Fruit fly (Drosophila melanogaster) whole organism, embryonic: ENCODE results near the gene CG7806.
A peak's percentile ranks its signal among the peaks of the same experiment; 100 is the strongest.

Source experiments
- Abd-B ChIP-seq: fragments of 200-800 bp; sonication (Bioruptor generic); optimal IDR thresholded peaks from 2 replicates; lab custom pipeline; 2018; ENCODE audit warnings: missing biosample characterization, mild to moderate bottlenecking, missing genetic modification characterization, moderate library complexity
- Aef1 ChIP-seq: fragments of 200-800 bp; sonication (Bioruptor generic); IDR thresholded peaks from 3 replicates; pipeline ENCODE4 v1.3.6; 2022; ENCODE audit warnings: missing biosample characterization, missing genetic modification characterization
- Awh ChIP-seq: fragments of 200-800 bp; sonication (Bioruptor generic); IDR thresholded peaks from 2 replicates; pipeline ENCODE4, ENCODE4 v1.3.6; 2022; ENCODE audit warnings: missing biosample characterization, missing genetic modification characterization
- BEAF-32 ChIP-seq: fragments of 200-800 bp; sonication (Bioruptor generic); optimal IDR thresholded peaks from 3 replicates; lab custom pipeline; 2017; ENCODE audit warnings: missing biosample characterization, missing genetic modification characterization, mild to moderate bottlenecking, moderate library complexity, missing genetic modification reagents
- CG11093 ChIP-seq: fragments of 200-800 bp; sonication (Bioruptor generic); IDR thresholded peaks from 3 replicates; pipeline ENCODE4 v1.3.6; 2022; ENCODE audit warnings: missing biosample characterization, missing genetic modification characterization
- CG11504 ChIP-seq: fragments of 200-800 bp; sonication (Bioruptor generic); optimal IDR thresholded peaks from 3 replicates; lab custom pipeline; 2019; ENCODE audit warnings: missing biosample characterization, mild to moderate bottlenecking, missing genetic modification characterization, moderate library complexity
- CG1233 ChIP-seq: fragments of 200-800 bp; sonication (Bioruptor generic); optimal IDR thresholded peaks from 4 replicates; lab custom pipeline; 2018; ENCODE audit warnings: missing biosample characterization, mild to moderate bottlenecking, missing genetic modification characterization
- CG13775 ChIP-seq: fragments of 200-800 bp; sonication (Bioruptor generic); optimal IDR thresholded peaks from 3 replicates; lab custom pipeline; 2017; ENCODE audit warnings: missing biosample characterization, mild to moderate bottlenecking, missing genetic modification characterization
- CG14441 ChIP-seq: fragments of 200-800 bp; sonication (Bioruptor generic); IDR thresholded peaks from 2 replicates; pipeline ENCODE4 v1.3.6; 2022; ENCODE audit warnings: missing biosample characterization, missing genetic modification characterization
- CG31388 ChIP-seq: fragments of 200-800 bp; sonication (Bioruptor generic); optimal IDR thresholded peaks from 2 replicates; lab custom pipeline; 2016; ENCODE audit warnings: missing biosample characterization, missing genetic modification characterization
- CG4282 ChIP-seq: fragments of 200-800 bp; sonication (Bioruptor generic); optimal IDR thresholded peaks from 2 replicates; lab custom pipeline; 2016; ENCODE audit warnings: missing biosample characterization, missing genetic modification characterization
- CG4730 ChIP-seq: fragments of 200-800 bp; sonication (Bioruptor generic); IDR thresholded peaks from 2 replicates; pipeline ENCODE4 v1.3.6; 2022; ENCODE audit warnings: missing biosample characterization, missing genetic modification characterization
- CG6272 ChIP-seq: fragments of 200-800 bp; sonication (Bioruptor generic); IDR thresholded peaks from 2 replicates; pipeline ENCODE4 v1.3.6; 2022; ENCODE audit warnings: missing biosample characterization, missing genetic modification characterization
- CG7928 ChIP-seq: fragments of 200-800 bp; sonication (Bioruptor generic); optimal IDR thresholded peaks from 2 replicates; lab custom pipeline; 2017; ENCODE audit warnings: missing biosample characterization, mild to moderate bottlenecking, missing genetic modification characterization
- CG7963 ChIP-seq: fragments of 200-800 bp; sonication (Bioruptor generic); IDR thresholded peaks from 3 replicates; pipeline ENCODE4 v1.3.6; 2022; ENCODE audit warnings: missing biosample characterization, missing genetic modification characterization; ENCODE audit not compliant: partially characterized antibody
- CG8765 ChIP-seq: fragments of 200-800 bp; sonication (Bioruptor generic); IDR thresholded peaks from 2 replicates; pipeline ENCODE4 v1.3.6; 2022; ENCODE audit warnings: missing biosample characterization, missing genetic modification characterization
- Dbx ChIP-seq: fragments of 200-800 bp; sonication (Bioruptor generic); IDR thresholded peaks from 3 replicates; pipeline ENCODE4 v1.3.6; 2022; ENCODE audit warnings: missing biosample characterization, missing genetic modification characterization
- E2f1 ChIP-seq: fragments of 200-800 bp; sonication (Bioruptor generic); IDR thresholded peaks from 2 replicates; pipeline ENCODE4 v1.3.6; 2022; ENCODE audit warnings: missing biosample characterization, missing genetic modification characterization
- H2.0 ChIP-seq: fragments of 200-800 bp; sonication (Bioruptor generic); IDR thresholded peaks from 2 replicates; pipeline ENCODE4 v1.3.6; 2022; ENCODE audit warnings: missing biosample characterization, missing genetic modification characterization
- HmgZ ChIP-seq: fragments of 200-800 bp; sonication (Bioruptor generic); optimal IDR thresholded peaks from 2 replicates; lab custom pipeline; 2018; ENCODE audit warnings: missing biosample characterization, mild to moderate bottlenecking, missing genetic modification characterization
- Hsf ChIP-seq: fragments of 200-800 bp; sonication (Bioruptor generic); optimal IDR thresholded peaks from 3 replicates; lab custom pipeline; 2016; ENCODE audit warnings: missing biosample characterization, missing genetic modification characterization
- MESR4 ChIP-seq: fragments of 200-800 bp; sonication (Bioruptor generic); optimal IDR thresholded peaks from 2 replicates; lab custom pipeline; 2018; ENCODE audit warnings: missing biosample characterization, mild to moderate bottlenecking, missing genetic modification characterization, moderate library complexity
- NFAT ChIP-seq: fragments of 200-800 bp; sonication (Bioruptor generic); IDR thresholded peaks from 2 replicates; pipeline ENCODE4 v1.3.6; 2022; ENCODE audit warnings: missing biosample characterization, missing genetic modification characterization
- Rx ChIP-seq: fragments of 200-800 bp; sonication (Bioruptor generic); IDR thresholded peaks from 2 replicates; pipeline ENCODE4 v1.3.6; 2022; ENCODE audit warnings: missing biosample characterization, missing genetic modification characterization
- Tbp ChIP-seq: fragments of >200 bp; optimal IDR thresholded peaks from 2 replicates; lab custom pipeline; 2018; ENCODE audit warnings: missing biosample characterization, missing genetic modification characterization
- ara ChIP-seq: fragments of 200-800 bp; sonication (Bioruptor generic); IDR thresholded peaks from 2 replicates; pipeline ENCODE4 v1.3.6; 2022; ENCODE audit warnings: missing biosample characterization, missing genetic modification characterization
- btn ChIP-seq: fragments of 200-800 bp; sonication (Bioruptor generic); optimal IDR thresholded peaks from 2 replicates; lab custom pipeline; 2016; ENCODE audit warnings: missing biosample characterization, missing genetic modification characterization
- chn ChIP-seq: fragments of 200-800 bp; sonication (Bioruptor generic); optimal IDR thresholded peaks from 2 replicates; lab custom pipeline; 2016; ENCODE audit warnings: missing biosample characterization, missing genetic modification characterization
- crp ChIP-seq, 2 experiments: fragments of 200-800 bp; sonication (Bioruptor generic); optimal IDR thresholded peaks; 2 replicates in 1 of 2; 3 replicates in 1 of 2; lab custom pipeline; 2017; ENCODE audit warnings: missing biosample characterization in 2 of 2, missing genetic modification characterization in 2 of 2, mild to moderate bottlenecking in 1 of 2, moderate library complexity in 1 of 2
- dati ChIP-seq: fragments of 200-800 bp; sonication (Bioruptor generic); IDR thresholded peaks from 2 replicates; pipeline ENCODE4 v1.3.6; 2022; ENCODE audit warnings: missing biosample characterization, missing genetic modification characterization
- dmrt99B ChIP-seq: fragments of 200-800 bp; sonication (Bioruptor generic); optimal IDR thresholded peaks from 2 replicates; lab custom pipeline; 2018; ENCODE audit warnings: missing biosample characterization, mild to moderate bottlenecking, missing genetic modification characterization, moderate library complexity
- gcm ChIP-seq: fragments of 200-800 bp; sonication (Bioruptor generic); optimal IDR thresholded peaks from 2 replicates; lab custom pipeline; 2019; ENCODE audit warnings: missing biosample characterization, mild to moderate bottlenecking, missing genetic modification characterization, moderate library complexity
- gfzf ChIP-seq: fragments of 200-800 bp; sonication (Bioruptor generic); optimal IDR thresholded peaks from 2 replicates; lab custom pipeline; 2016; ENCODE audit warnings: missing biosample characterization, mild to moderate bottlenecking, missing genetic modification characterization, moderate library complexity
- inv ChIP-seq: fragments of 200-800 bp; sonication (Bioruptor generic); IDR thresholded peaks from 2 replicates; pipeline ENCODE4 v1.3.6; 2022; ENCODE audit warnings: missing biosample characterization, missing genetic modification characterization; ENCODE audit not compliant: partially characterized antibody
- lov ChIP-seq, 2 experiments: fragments of 200-800 bp in 1 of 2; fragments of >200 bp in 1 of 2; sonication (Bioruptor generic) in 1 of 2; IDR thresholded peaks in 1 of 2; optimal IDR thresholded peaks in 1 of 2; 2 replicates in 1 of 2; 3 replicates in 1 of 2; pipeline versions ENCODE4 v1.3.6 to Lab custom; 2017 to 2022; ENCODE audit warnings: missing biosample characterization in 1 of 2, missing genetic modification characterization in 1 of 2
- nerfin-1 ChIP-seq: fragments of 200-800 bp; sonication (Bioruptor generic); optimal IDR thresholded peaks from 3 replicates; lab custom pipeline; 2019; ENCODE audit warnings: missing biosample characterization, mild to moderate bottlenecking, missing genetic modification characterization, moderate library complexity
- pan ChIP-seq, 4 experiments: fragments of >200 bp in 3 of 4; fragments of 200-800 bp in 1 of 4; sonication (Bioruptor generic) in 1 of 4; optimal IDR thresholded peaks in 3 of 4; IDR thresholded peaks in 1 of 4; 2 replicates each; pipeline versions ENCODE4 v1.3.6 to Lab custom; 2017 to 2022; ENCODE audit warnings: missing biosample characterization in 2 of 4, missing genetic modification characterization in 2 of 4, mixed read lengths in 1 of 4
- shn ChIP-seq: fragments of 200-800 bp; sonication (Bioruptor generic); optimal IDR thresholded peaks from 3 replicates; lab custom pipeline; 2016; ENCODE audit warnings: missing biosample characterization, missing genetic modification characterization
- sima ChIP-seq: fragments of 200-800 bp; sonication (Bioruptor generic); optimal IDR thresholded peaks from 2 replicates; lab custom pipeline; 2016; ENCODE audit warnings: missing biosample characterization, missing genetic modification characterization
- sna ChIP-seq: fragments of 200-800 bp; sonication (Bioruptor generic); IDR thresholded peaks from 2 replicates; pipeline ENCODE4 v1.3.6; 2022; ENCODE audit warnings: missing biosample characterization, missing genetic modification characterization; ENCODE audit not compliant: partially characterized antibody
- sr ChIP-seq: fragments of 200-800 bp; sonication (Bioruptor generic); IDR thresholded peaks from 3 replicates; pipeline ENCODE4 v1.3.6; 2022; ENCODE audit warnings: missing biosample characterization, missing genetic modification characterization
- vnd ChIP-seq: fragments of 200-800 bp; sonication (Bioruptor generic); IDR thresholded peaks from 3 replicates; pipeline ENCODE4 v1.3.6; 2022; ENCODE audit warnings: missing biosample characterization, missing genetic modification characterization; ENCODE audit not compliant: partially characterized antibody

Gene CG7806

DNA sequence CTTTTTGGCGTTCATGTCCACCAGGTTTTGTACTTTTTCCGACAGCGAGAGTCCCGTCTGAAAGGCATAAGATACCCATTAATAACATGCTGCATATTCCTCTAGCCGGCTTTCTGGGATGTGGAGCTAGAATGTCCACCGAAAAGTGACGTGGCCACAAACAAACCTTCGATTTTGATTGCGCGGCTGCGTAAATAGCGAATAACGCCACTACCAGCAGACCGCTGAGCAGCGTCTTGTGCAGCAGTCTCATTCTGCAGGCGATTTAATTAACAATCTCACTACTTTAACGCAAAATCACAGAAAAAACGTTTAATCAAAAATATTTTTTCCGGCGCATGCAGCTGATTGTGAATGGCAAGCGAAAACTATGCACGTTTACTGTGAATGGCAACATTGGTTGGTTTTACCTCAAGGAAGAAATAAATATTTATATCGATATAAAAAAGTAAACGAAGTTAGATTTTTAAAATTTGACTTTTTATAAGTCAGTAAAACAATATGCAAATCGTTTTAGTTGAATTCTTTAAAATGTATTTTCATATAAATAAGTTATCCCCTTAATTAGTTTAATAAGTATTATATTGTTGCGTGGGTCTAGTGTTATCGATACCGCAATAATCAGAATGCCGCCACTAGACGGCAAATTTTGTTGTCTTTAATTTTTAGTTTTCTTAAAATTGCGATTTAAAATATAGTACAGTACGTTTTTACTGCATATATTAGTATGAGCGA is 3.2 kb upstream of the CG7806 start, which contains the start of the genes Ostgamma and Mettl14 (continued):
- TF ChIP-seq btn: no peak
- peak; percentile 55 for TF ChIP-seq MESR4 (GFP tag; lab: Kevin White, UChicago)

DNA sequence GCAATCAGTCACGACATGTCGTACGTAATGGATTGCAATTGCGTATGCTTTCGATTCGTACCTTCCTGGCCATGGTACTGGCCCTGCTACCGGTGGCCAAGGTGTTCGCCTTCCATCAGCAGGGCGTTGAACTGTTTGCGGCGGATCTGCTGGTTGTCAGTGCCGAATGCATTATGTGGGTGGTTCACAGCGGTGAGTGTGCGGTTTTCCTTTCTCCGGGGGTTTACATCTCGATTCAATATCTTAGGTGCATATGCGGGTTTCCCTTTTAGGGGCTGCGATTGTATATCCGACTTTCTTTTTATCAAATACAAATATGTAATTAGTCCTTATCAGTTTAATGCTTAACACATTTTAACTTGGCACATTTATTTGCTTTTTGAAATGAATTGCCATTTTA is 542 bp downstream of the CG7806 start:
- TF ChIP-seq CG7963 (0 out of 3 replicates have a peak, but pooled peaks have one; percentile 17), CG6272 (GFP tag; lab: Robert Waterston, UW) (0 out of 2 replicates have a peak, but pooled peaks have one; percentile 7), Abd-B (GFP tag; lab: Kevin White, UChicago) (no peak), lov (optimal IDR thresholded peaks at IDR 0.05; lab: Kevin White, UChicago) (no peak), lov (GFP tag; IDR thresholded peaks at IDR 0.05; lab: Robert Waterston, UW) (0 out of 3 replicates have a peak, but pooled peaks have one; percentile 21), gcm (GFP tag; lab: Kevin White, UChicago) (peak; percentile 79)

DNA sequence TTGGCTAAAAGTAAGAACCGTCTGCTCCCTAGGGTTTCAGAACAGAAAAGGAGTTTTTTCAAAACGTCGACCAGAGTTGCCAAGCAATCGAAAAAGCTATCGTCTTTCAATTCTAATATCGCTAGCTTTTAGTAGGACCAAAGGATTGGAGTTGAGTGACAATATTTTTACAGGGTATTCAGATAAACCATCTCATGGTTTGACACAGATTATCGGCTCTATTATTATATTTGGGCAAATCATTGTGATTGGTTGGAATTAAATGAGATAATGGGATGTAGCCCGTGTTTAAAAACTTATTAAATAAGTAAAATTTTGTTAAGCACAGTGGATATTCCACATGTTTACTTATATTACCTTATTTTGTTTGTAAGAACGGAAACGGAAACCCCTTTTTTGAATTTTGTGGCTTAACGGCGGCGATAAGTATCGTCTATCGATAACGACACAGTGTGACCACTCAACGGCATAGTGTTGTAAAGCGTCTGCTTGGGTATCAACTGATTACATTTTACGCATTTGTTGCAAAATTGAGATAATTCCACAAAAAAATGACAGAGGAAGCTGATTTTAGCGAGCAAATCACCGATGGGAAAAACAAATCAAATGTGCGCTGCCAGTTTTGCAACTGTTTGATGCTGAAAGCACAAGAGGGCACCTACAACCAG is 8.8 kb downstream of the CG7806 start, which contains the start of the genes mtsh and strat:
mtsh (minus strand) TSS at position 51 of the 668 bp plus-strand sequence.
strat (plus strand) TSS at position 471 of the 668 bp plus-strand sequence.
- TF ChIP-seq shn (GFP tag; lab: Kevin White, UChicago) (no peak), CG11504 (tag; lab: Kevin White, UChicago) (no peak), sna (GFP tag; lab: Robert Waterston, UW) (no peak; the same call in none of the 2 replicates), CG6272 (GFP tag; lab: Robert Waterston, UW) (peak; percentile 33; the same call in 1 of the 2 replicates), pan (optimal IDR thresholded peaks at IDR 0.05; lab: Kevin White, UChicago) (no peak), pan (GFP tag; optimal IDR thresholded peaks at IDR 0.05 in 1 of 2, IDR thresholded peaks at IDR 0.05 in 1 of 2) (peak in 1 of 2 experiments; percentile 58), CG4730 (GFP tag; lab: Robert Waterston, UW) (no peak), inv (peak; percentile 35; the same call in 1 of the 2 replicates), nerfin-1 (tag; lab: Kevin White, UChicago) (peak; percentile 56), E2f1 (GFP tag; lab: Robert Waterston, UW) (0 out of 2 replicates have a peak, but pooled peaks have one; percentile 24), dmrt99B (no peak), Dbx (GFP tag; lab: Robert Waterston, UW) (no peak), sr (peak; percentile 47; the same call in 1 of the 3 replicates), HmgZ (tag; lab: Kevin White, UChicago) (peak; percentile 60), CG7928 (GFP tag; lab: Kevin White, UChicago) (no peak), BEAF-32 (GFP tag; lab: Kevin White, UChicago) (peak; percentile 59), Awh (GFP tag; lab: Robert Waterston, UW) (peak; percentile 44; the same call in 1 of the 2 replicates), crp (GFP tag; optimal IDR thresholded peaks at IDR 0.05; lab: Kevin White, UChicago) (peak in 1 of 2 experiments; percentile 47), CG4282 (GFP tag; lab: Kevin White, UChicago) (no peak), dati (0 out of 2 replicates have a peak, but pooled peaks have one; percentile 14), sima (GFP tag; lab: Kevin White, UChicago) (peak; percentile 56), H2.0 (GFP tag; lab: Robert Waterston, UW) (no peak; the same call in 1 of the 2 replicates), chn (peak; percentile 28), Hsf (peak; percentile 49), CG1233 (GFP tag; lab: Kevin White, UChicago) (peak; percentile 65), CG31388 (GFP tag; lab: Kevin White, UChicago) (no peak), Aef1 (no peak), vnd (GFP tag; lab: Robert Waterston, UW) (peak; percentile 50; the same call in 2 of the 3 replicates), gfzf (GFP tag; lab: Kevin White, UChicago) (peak; percentile 50), CG13775 (GFP tag; lab: Kevin White, UChicago) (peak; percentile 61), ara (GFP tag; lab: Robert Waterston, UW) (0 out of 2 replicates have a peak, but pooled peaks have one; percentile 42), Tbp (GFP tag; lab: Kevin White, UChicago) (no peak), Rx (GFP tag; lab: Robert Waterston, UW) (no peak), CG11093 (GFP tag; lab: Robert Waterston, UW) (no peak), CG8765 (no peak), NFAT (GFP tag; lab: Robert Waterston, UW) (peak; percentile 49; the same call in 1 of the 2 replicates), CG14441 (peak; percentile 59)
